Worm (Caenorhabditis elegans): ENCODE data around the gene col-140.

The col-140 gene

DNA sequence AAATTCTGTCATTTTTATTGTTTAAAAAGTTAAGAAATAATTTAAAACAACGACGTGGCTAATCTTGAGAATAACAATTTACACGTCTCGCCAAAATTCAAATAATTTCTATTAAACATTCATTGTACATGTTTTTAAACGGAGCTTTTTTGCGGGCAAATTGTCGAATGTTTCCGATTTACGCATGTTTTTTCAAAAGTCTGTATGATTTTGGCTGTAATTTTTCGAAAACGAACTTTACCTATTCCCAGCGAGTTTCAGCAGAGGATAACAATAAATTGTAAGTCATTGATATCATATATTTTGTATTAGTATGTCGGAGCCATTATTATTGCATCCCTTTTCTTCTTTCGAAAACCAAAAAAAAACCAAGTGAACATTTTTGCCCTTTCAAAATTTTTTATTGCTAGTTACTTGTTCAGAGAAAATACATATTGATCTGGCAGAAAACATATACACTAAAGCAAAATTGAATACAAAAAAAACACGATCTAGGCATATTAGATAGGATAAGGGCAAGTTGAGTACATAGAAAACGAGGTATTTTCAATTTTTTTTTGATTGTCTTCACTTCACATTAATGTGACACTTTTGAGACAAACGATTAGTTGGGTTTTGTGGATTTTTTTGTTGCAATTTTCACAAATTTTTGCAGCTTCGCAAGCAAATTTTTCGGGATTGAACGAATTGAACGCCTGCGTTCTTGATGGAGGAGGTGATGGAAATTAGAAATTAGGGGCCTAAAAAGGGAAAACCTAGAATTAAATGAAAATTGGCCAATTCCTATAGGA lies 2.1 kb upstream of the col-140 start, which contains the start of gene F26F12.2 (continued):
- TF ChIP-seq Y95B8A.8 (GFP tag; IDR thresholded peaks at IDR 0.05) (0 out of 2 replicates have a peak, but pooled peaks have one; percentile 56), lin-40 (tag; optimal IDR thresholded peaks at IDR 0.05) (peak; percentile 50), F57C9.4 (tag; optimal IDR thresholded peaks at IDR 0.05) (peak; percentile 46), F37B4.10 (GFP tag; IDR thresholded peaks at IDR 0.05) (0 out of 2 replicates have a peak, but pooled peaks have one; percentile 43), F49E8.2 (tag; optimal IDR thresholded peaks at IDR 0.05; ENCODE audit: insufficient read depth) (no peak), ceh-91 (GFP tag; IDR thresholded peaks at IDR 0.05) (no peak), mel-28 (tag; optimal IDR thresholded peaks at IDR 0.05; ENCODE audit: borderline replicate concordance) (peak; percentile 77)

DNA sequence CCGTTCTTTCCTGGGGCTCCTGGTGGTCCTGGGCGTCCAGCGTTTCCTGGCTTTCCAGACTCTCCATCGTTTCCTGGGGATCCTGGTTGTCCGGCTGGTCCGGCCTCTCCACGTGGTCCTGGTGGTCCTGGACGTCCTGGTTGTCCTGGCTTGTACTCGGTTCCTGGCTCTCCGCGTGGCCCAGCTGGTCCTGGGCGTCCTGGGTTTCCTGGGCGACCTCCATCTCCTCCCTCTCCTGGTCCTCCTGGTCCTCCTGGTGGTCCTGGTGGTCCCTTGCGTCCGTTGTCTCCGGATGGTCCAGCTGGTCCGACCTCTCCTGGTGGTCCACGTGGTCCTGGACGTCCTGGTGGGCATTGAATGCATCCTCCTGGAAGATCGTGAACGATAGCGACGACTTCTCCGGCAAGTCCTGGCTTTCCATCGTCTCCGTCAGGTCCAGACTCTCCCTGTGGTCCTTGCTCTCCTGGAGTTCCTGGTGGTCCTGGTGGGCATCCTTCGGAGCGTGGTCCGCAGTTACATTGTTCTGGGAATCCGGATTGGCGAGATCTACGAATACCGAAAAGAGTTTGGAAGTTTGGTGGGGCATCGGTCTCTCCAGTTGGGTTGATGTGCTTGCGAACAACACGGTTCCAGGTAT lies 537 bp downstream of the col-140 start:
- TF ChIP-seq K12H6.12 (tag; optimal IDR thresholded peaks at IDR 0.05): no peak
- TF ChIP-seq attf-6 (GFP tag; IDR thresholded peaks at IDR 0.05): no peak
- no peak for TF ChIP-seq nhr-179 (tag; optimal IDR thresholded peaks at IDR 0.05)
- peak; percentile 4 for TF ChIP-seq die-1 (tag; optimal IDR thresholded peaks at IDR 0.05)
- peak; percentile 77 for TF ChIP-seq lin-26 (GFP tag; IDR thresholded peaks at IDR 0.05)
- TF ChIP-seq lin-40 (tag; optimal IDR thresholded peaks at IDR 0.05): peak; percentile 70
- TF ChIP-seq F49E8.2 (tag; optimal IDR thresholded peaks at IDR 0.05; ENCODE audit: insufficient read depth): no peak
- no peak for TF ChIP-seq somi-1 (GFP tag; optimal IDR thresholded peaks at IDR 0.05)
- TF ChIP-seq cebp-1 (GFP tag; IDR thresholded peaks at IDR 0.05): no peak
- TF ChIP-seq cebp-1 (tag; optimal IDR thresholded peaks at IDR 0.05): no peak
- TF ChIP-seq B0336.3 (GFP tag; IDR thresholded peaks at IDR 0.05): peak; percentile 65; the same call in 1 of the 2 replicates
- TF ChIP-seq egl-18 (GFP tag; IDR thresholded peaks at IDR 0.05): no peak
- TF ChIP-seq sptf-2 (GFP tag; optimal IDR thresholded peaks at IDR 0.05): no peak
- TF ChIP-seq K11D2.4 (GFP tag; IDR thresholded peaks at IDR 0.05): 0 out of 2 replicates have a peak, but pooled peaks have one; percentile 15
- TF ChIP-seq atf-7 (tag; optimal IDR thresholded peaks at IDR 0.05): no peak
- TF ChIP-seq pha-4 (tag; optimal IDR thresholded peaks at IDR 0.05): no peak
- peak; percentile 32; the same call in 1 of the 2 replicates for TF ChIP-seq Y53G8AR.9 (GFP tag; conservative IDR thresholded peaks at IDR 0.05)
- no peak for TF ChIP-seq ceh-100 (GFP tag; IDR thresholded peaks at IDR 0.05)
- peak; percentile 95 for TF ChIP-seq egrh-3 (GFP tag; IDR thresholded peaks at IDR 0.05)
- no peak for TF ChIP-seq ceh-58 (GFP tag; IDR thresholded peaks at IDR 0.05)
- no peak for TF ChIP-seq ztf-22 (GFP tag; optimal IDR thresholded peaks at IDR 0.05)
- peak; percentile 47 for TF ChIP-seq mcd-1 (GFP tag; IDR thresholded peaks at IDR 0.05)
- peak; percentile 10; the same call in 1 of the 2 replicates for TF ChIP-seq Y56A3A.18 (GFP tag; IDR thresholded peaks at IDR 0.05)
- peak; percentile 65 for TF ChIP-seq repo-1 (tag; optimal IDR thresholded peaks at IDR 0.05)
- peak; percentile 20 for TF ChIP-seq lin-54 (GFP tag; optimal IDR thresholded peaks at IDR 0.05)
- TF ChIP-seq ztf-3 (GFP tag; optimal IDR thresholded peaks at IDR 0.05): no peak
- no peak for TF ChIP-seq C06A6.2 (GFP tag; conservative IDR thresholded peaks at IDR 0.05)
- TF ChIP-seq ztf-26 (tag; optimal IDR thresholded peaks at IDR 0.05): peak; percentile 94
- no peak for TF ChIP-seq madf-8 (GFP tag; conservative IDR thresholded peaks at IDR 0.05)
- TF ChIP-seq F57A8.1 (GFP tag; optimal IDR thresholded peaks at IDR 0.05): no peak
- TF ChIP-seq ama-1 (optimal IDR thresholded peaks at IDR 0.05): no peak
- TF ChIP-seq ama-1 (GFP tag; optimal IDR thresholded peaks at IDR 0.05): no peak
- no peak for TF ChIP-seq bed-1 (GFP tag; IDR thresholded peaks at IDR 0.05)
- TF ChIP-seq zfh-2 (GFP tag; conservative IDR thresholded peaks at IDR 0.05): peak; percentile 95
- TF ChIP-seq hsf-1 (GFP tag; IDR thresholded peaks at IDR 0.05): 0 out of 2 replicates have a peak, but pooled peaks have one; percentile 20
- TF ChIP-seq snpc-3.4 (tag; optimal IDR thresholded peaks at IDR 0.05): no peak
- no peak for TF ChIP-seq nfyb-1 (GFP tag; IDR thresholded peaks at IDR 0.05)
- peak; percentile 47 for TF ChIP-seq F22D6.2 (tag; optimal IDR thresholded peaks at IDR 0.05)
- no peak for TF ChIP-seq madf-6 (GFP tag; IDR thresholded peaks at IDR 0.05)
- no peak for TF ChIP-seq let-607 (tag; optimal IDR thresholded peaks at IDR 0.05)

All from whole organism, young adult.